Fruit fly (Drosophila melanogaster): Measurements from ENCODE around the gene CG14864.

Gene CG14864

dm6 chr3R:15280619-15281334 is 12.4 kb upstream of the CG14864 start (continued):
- TF ChIP-seq fd64A (GFP tag; optimal IDR thresholded peaks at IDR 0.05) (no peak), CG9727 (GFP tag; optimal IDR thresholded peaks at IDR 0.05) (peak; percentile 87), CG10462 (GFP tag; optimal IDR thresholded peaks at IDR 0.05) (peak; percentile 43), dati (GFP tag; IDR thresholded peaks at IDR 0.05) (no peak), Eip74EF (GFP tag; optimal IDR thresholded peaks at IDR 0.05) (peak in 1 of 2 experiments; percentile 67), gcm (GFP tag; optimal IDR thresholded peaks at IDR 0.05) (peak; percentile 64), CG11085 (GFP tag; IDR thresholded peaks at IDR 0.05) (no peak), CG7786 (GFP tag; optimal IDR thresholded peaks at IDR 0.05) (no peak), org-1 (GFP tag; optimal IDR thresholded peaks at IDR 0.05) (peak; percentile 61), CrebB (tag; optimal IDR thresholded peaks at IDR 0.05) (no peak), CG16813 (GFP tag; IDR thresholded peaks at IDR 0.05; ENCODE audit: partially characterized antibody) (no peak), CG17829 (tag; optimal IDR thresholded peaks at IDR 0.05) (peak; percentile 76), CG12299 (tag; optimal IDR thresholded peaks at IDR 0.05) (peak; percentile 70), Hr78 (GFP tag; optimal IDR thresholded peaks at IDR 0.05) (peak in 1 of 2 experiments; percentile 64), CG3281 (GFP tag; optimal IDR thresholded peaks at IDR 0.05) (peak; percentile 64), CG18262 (tag; optimal IDR thresholded peaks at IDR 0.05) (peak; percentile 92), D19A (tag; optimal IDR thresholded peaks at IDR 0.05) (peak; percentile 73), CG34422 (GFP tag; IDR thresholded peaks at IDR 0.05) (0 out of 3 replicates have a peak, but pooled peaks have one; percentile 23), GATAe (GFP tag; conservative IDR thresholded peaks at IDR 0.05) (no peak), CG10209 (GFP tag; optimal IDR thresholded peaks at IDR 0.05) (peak; percentile 80), CG8388 (GFP tag; optimal IDR thresholded peaks at IDR 0.05) (peak; percentile 74), vfl (GFP tag; optimal IDR thresholded peaks at IDR 0.05) (no peak), bcd (GFP tag; optimal IDR thresholded peaks at IDR 0.05) (peak; percentile 78), CG4424 (GFP tag; optimal IDR thresholded peaks at IDR 0.05) (peak; percentile 79), CG30431 (GFP tag; optimal IDR thresholded peaks at IDR 0.05) (peak; percentile 65), toy (GFP tag; IDR thresholded peaks at IDR 0.05) (no peak), cwo (GFP tag; optimal IDR thresholded peaks at IDR 0.05) (peak; percentile 27), CG17186 (GFP tag; optimal IDR thresholded peaks at IDR 0.05) (no peak), CG16779 (GFP tag; IDR thresholded peaks at IDR 0.05) (no peak), Med (GFP tag) (peak; percentile 51), pb (GFP tag; optimal IDR thresholded peaks at IDR 0.05) (no peak), sisA (GFP tag; IDR thresholded peaks at IDR 0.05) (peak; percentile 37; the same call in 1 of the 2 replicates), Dp (GFP tag; optimal IDR thresholded peaks at IDR 0.05) (no peak), Dll (GFP tag; IDR thresholded peaks at IDR 0.05; ENCODE audit: partially characterized antibody) (no peak), Gug (GFP tag; IDR thresholded peaks at IDR 0.05) (peak; percentile 50; the same call in 1 of the 4 replicates), CG2116 (GFP tag; optimal IDR thresholded peaks at IDR 0.05) (peak; percentile 36), croc (GFP tag; conservative IDR thresholded peaks at IDR 0.05) (peak; percentile 46; the same call in 2 of the 3 replicates), HHEX (GFP tag; optimal IDR thresholded peaks at IDR 0.05) (peak; percentile 67), CG2889 (GFP tag; IDR thresholded peaks at IDR 0.05) (no peak), az2 (GFP tag; optimal IDR thresholded peaks at IDR 0.05) (peak; percentile 79), CG2712 (tag; optimal IDR thresholded peaks at IDR 0.05) (peak; percentile 86), CG18476 (GFP tag; optimal IDR thresholded peaks at IDR 0.05) (peak; percentile 42), CG14667 (GFP tag; IDR thresholded peaks at IDR 0.05) (peak; percentile 35; the same call in 1 of the 2 replicates), danr (GFP tag; IDR thresholded peaks at IDR 0.05) (no peak), CG33557 (GFP tag; optimal IDR thresholded peaks at IDR 0.05) (peak; percentile 74), dpn (GFP tag; optimal IDR thresholded peaks at IDR 0.05) (peak in 1 of 2 experiments; percentile 59), E2f2 (GFP tag; IDR thresholded peaks at IDR 0.05) (peak; percentile 38; the same call in 1 of the 2 replicates), trem (tag; optimal IDR thresholded peaks at IDR 0.05) (peak; percentile 71)

Measured in whole organism, embryonic.